Worm (Caenorhabditis elegans) whole organism, early embryonic: ENCODE measurements around the gene str-101.
"Not testable (repeated sequence)": the region's sequence is repeated elsewhere in the genome, so short reads cannot be mapped to it uniquely, and the experiment has no call there.

ENCODE experiments used
- B0310.2 ChIP-seq: sonication (generic microtip); optimal IDR thresholded peaks from 2 replicates; lab custom pipeline; 2016; ENCODE audit warnings: mild to moderate bottlenecking, missing genetic modification characterization, missing compliant biosample characterization
- F13C5.2 ChIP-seq: sonication (generic microtip); optimal IDR thresholded peaks from 2 replicates; lab custom pipeline; 2017; ENCODE audit warnings: mild to moderate bottlenecking, missing genetic modification characterization, inconsistent platforms, missing compliant biosample characterization
- aly-1 ChIP-seq: sonication (generic microtip); optimal IDR thresholded peaks from 2 replicates; lab custom pipeline; 2016; ENCODE audit warnings: missing genetic modification characterization, missing compliant biosample characterization
- ama-1 ChIP-seq: fragments of 150-350 bp; optimal IDR thresholded peaks from 2 replicates; lab custom pipeline; 2014
- ceh-13 ChIP-seq: fragments of 200-800 bp; sonication (Bioruptor generic); optimal IDR thresholded peaks from 2 replicates; lab custom pipeline; 2018; ENCODE audit warnings: mild to moderate bottlenecking, missing genetic modification characterization, missing compliant biosample characterization
- ceh-36 ChIP-seq: sonication (generic microtip); optimal IDR thresholded peaks from 2 replicates; lab custom pipeline; 2016; ENCODE audit warnings: missing genetic modification characterization, inconsistent platforms, missing compliant biosample characterization
- ets-7 ChIP-seq: sonication (generic microtip); optimal IDR thresholded peaks from 2 replicates; lab custom pipeline; 2016; ENCODE audit warnings: missing genotype, missing genetic modification characterization, missing compliant biosample characterization
- flt-1 ChIP-seq: fragments of 200-800 bp; sonication (Bioruptor generic); IDR thresholded peaks from 2 replicates; pipeline ENCODE4 v1.3.6; 2022; ENCODE audit warnings: missing genetic modification characterization, missing compliant biosample characterization
- hmbx-1 ChIP-seq: sonication (generic microtip); optimal IDR thresholded peaks from 2 replicates; lab custom pipeline; 2016; ENCODE audit warnings: mild to moderate bottlenecking, missing genetic modification characterization, missing compliant biosample characterization
- hmg-4 ChIP-seq: fragments of 200-800 bp; sonication (Bioruptor generic); optimal IDR thresholded peaks from 2 replicates; lab custom pipeline; 2018; ENCODE audit warnings: mild to moderate bottlenecking, missing genetic modification characterization, missing compliant biosample characterization
- hnd-1 ChIP-seq: sonication (generic microtip); optimal IDR thresholded peaks from 2 replicates; lab custom pipeline; 2016; ENCODE audit warnings: missing genetic modification characterization, missing compliant biosample characterization
- pes-1 ChIP-seq: fragments of 200-800 bp; sonication (Bioruptor generic); IDR thresholded peaks from 2 replicates; pipeline ENCODE4 v1.3.6; 2022; ENCODE audit warnings: missing genetic modification reagents, missing genetic modification characterization, missing compliant biosample characterization
- scrt-1 ChIP-seq: fragments of 200-800 bp; sonication (Bioruptor generic); IDR thresholded peaks from 2 replicates; pipeline ENCODE4 v1.3.6; 2022; ENCODE audit warnings: missing genetic modification characterization, missing compliant biosample characterization
- sea-1 ChIP-seq: fragments of 200-800 bp; sonication (Bioruptor generic); conservative IDR thresholded peaks from 2 replicates; pipeline ENCODE4 v1.3.6; 2022; ENCODE audit warnings: missing genetic modification characterization, missing compliant biosample characterization
- tbx-11 ChIP-seq: fragments of 200-800 bp; sonication (Bioruptor generic); IDR thresholded peaks from 2 replicates; pipeline ENCODE4 v1.3.6; 2022; ENCODE audit warnings: missing genetic modification characterization, missing compliant biosample characterization
- tbx-37 ChIP-seq: fragments of 200-800 bp; sonication (Bioruptor generic); conservative IDR thresholded peaks from 2 replicates; pipeline ENCODE4 v1.3.6; 2022; ENCODE audit warnings: missing genetic modification reagents, missing genetic modification characterization, missing compliant biosample characterization
- tra-4 ChIP-seq: sonication (generic microtip); optimal IDR thresholded peaks from 2 replicates; lab custom pipeline; 2017; ENCODE audit warnings: missing genetic modification characterization, missing compliant biosample characterization

Gene str-101

DNA sequence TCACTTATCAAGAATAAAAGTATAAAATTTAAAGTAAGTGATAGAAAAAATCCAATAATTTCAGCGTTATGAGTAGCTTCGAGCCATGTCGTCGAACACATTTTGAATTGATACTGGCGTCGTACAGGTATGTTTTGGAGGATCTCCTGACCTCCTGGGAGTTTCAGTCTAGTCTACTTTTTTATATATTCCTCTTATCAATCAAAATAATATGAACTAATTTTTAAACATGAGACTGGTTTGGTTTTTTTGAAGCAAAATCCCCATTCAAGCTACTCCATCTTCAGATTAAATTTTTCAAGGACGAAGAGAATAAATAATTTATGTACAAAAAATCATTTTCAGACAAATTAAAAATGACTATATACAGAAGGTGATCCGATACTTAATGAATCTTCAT is at the start of gene str-101:
TSS of gene str-101 (minus strand) at position 101 of the 400 bp plus-strand sequence.
- TF ChIP-seq scrt-1 (GFP tag; lab: Robert Waterston, UW) (no peak), ceh-13 (GFP tag; lab: Kevin White, UChicago) (no peak), ets-7 (no peak), ama-1 (lab: Kevin White, UChicago) (no peak), F13C5.2 (tag; lab: Kevin White, UChicago) (no peak), hnd-1 (tag; lab: Kevin White, UChicago) (no peak), tbx-37 (GFP tag; lab: Robert Waterston, UW) (no peak), sea-1 (GFP tag; lab: Robert Waterston, UW) (no peak), pes-1 (GFP tag; lab: Robert Waterston, UW) (no peak), aly-1 (tag; lab: Kevin White, UChicago) (no peak), hmg-4 (no peak), flt-1 (GFP tag; lab: Robert Waterston, UW) (no peak), tra-4 (tag; lab: Kevin White, UChicago) (no peak), ceh-36 (no peak), hmbx-1 (tag; lab: Kevin White, UChicago) (no peak), B0310.2 (tag; lab: Kevin White, UChicago) (no peak), tbx-11 (GFP tag; lab: Robert Waterston, UW) (no peak)

DNA sequence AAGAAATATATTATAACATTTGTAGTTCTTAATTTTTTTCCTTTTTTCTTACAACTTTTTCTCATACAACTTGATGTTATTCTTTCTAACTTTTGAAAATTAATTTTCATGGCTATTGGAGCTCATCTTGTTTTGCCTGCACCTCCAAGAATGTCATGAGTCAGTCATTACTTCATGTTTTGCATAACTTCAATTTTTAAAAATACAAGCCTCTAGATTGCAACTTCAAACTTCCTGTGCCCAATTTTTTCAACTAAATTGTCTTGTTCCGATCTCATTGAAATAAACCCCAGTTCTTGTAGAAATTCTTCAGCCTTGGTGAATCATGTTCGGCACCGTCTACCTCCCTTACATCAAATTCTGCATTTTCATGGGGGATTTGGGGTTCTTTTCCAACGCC is 46.7 kb upstream of the str-101 start, which contains the start of gene str-9:
TSS of gene str-9 (plus strand) at position 301 of the 400 bp plus-strand sequence.
- TF ChIP-seq tra-4 (tag; lab: Kevin White, UChicago) (no peak), ceh-13 (GFP tag; lab: Kevin White, UChicago) (no peak), hnd-1 (tag; lab: Kevin White, UChicago) (no peak), ama-1 (lab: Kevin White, UChicago) (no peak), B0310.2 (tag; lab: Kevin White, UChicago) (no peak), scrt-1 (GFP tag; lab: Robert Waterston, UW) (no peak), sea-1 (GFP tag; lab: Robert Waterston, UW) (no peak), hmbx-1 (tag; lab: Kevin White, UChicago) (no peak), tbx-37 (GFP tag; lab: Robert Waterston, UW) (no peak), pes-1 (GFP tag; lab: Robert Waterston, UW) (no peak), hmg-4 (no peak), F13C5.2 (tag; lab: Kevin White, UChicago) (no peak), tbx-11 (GFP tag; lab: Robert Waterston, UW) (no peak)

DNA sequence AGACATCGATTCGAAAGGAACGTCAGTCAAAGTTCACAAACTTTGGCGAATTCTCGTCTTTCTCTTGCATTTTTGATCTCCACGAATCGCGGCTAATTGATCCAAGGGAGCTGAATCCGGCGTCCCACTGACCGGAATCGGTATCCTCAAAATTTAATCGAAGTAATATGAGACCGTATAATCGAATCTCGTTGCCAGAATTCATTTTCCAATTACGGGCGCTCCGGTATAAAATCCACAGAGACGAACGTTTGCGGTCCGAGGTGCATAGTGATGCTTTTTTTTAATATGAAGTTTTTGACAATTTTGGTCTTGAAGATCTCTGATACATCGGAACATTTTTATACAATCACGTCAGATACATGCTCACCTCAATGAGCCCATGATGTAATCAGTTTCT is 45.8 kb upstream of the str-101 start:
- TF ChIP-seq hnd-1 (tag; lab: Kevin White, UChicago) (no peak), flt-1 (GFP tag; lab: Robert Waterston, UW) (no peak), aly-1 (tag; lab: Kevin White, UChicago) (no peak), B0310.2 (tag; lab: Kevin White, UChicago) (no peak), hmg-4 (no peak), tbx-11 (GFP tag; lab: Robert Waterston, UW) (no peak), sea-1 (GFP tag; lab: Robert Waterston, UW) (no peak), ceh-36 (no peak), F13C5.2 (tag; lab: Kevin White, UChicago) (no peak), pes-1 (GFP tag; lab: Robert Waterston, UW) (no peak), ceh-13 (GFP tag; lab: Kevin White, UChicago) (no peak), tbx-37 (GFP tag; lab: Robert Waterston, UW) (no peak), hmbx-1 (tag; lab: Kevin White, UChicago) (no peak)

DNA sequence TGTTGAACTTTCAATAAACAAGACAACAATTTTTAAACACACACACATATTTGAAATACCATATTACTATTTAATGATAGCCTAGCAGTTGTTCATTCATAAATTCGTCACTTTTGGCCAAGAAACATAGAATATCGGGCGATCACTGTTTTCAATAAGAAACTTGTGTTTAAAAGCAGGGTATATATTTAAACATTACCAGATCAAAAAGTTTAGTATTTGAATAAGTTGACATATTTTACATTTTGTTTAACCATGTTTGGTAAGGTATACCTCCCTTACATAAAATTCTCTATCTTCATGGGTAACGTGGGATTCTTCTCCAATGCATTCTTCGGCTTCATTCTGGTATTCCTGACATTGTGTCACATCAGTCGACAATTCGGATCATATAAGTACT is 42.9 kb upstream of the str-101 start, which contains the start of gene str-8:
TSS of gene str-8 (plus strand) at position 301 of the 400 bp plus-strand sequence.
- not testable (repeated sequence) for TF ChIP-seq scrt-1 (GFP tag; lab: Robert Waterston, UW); ceh-13 (GFP tag; lab: Kevin White, UChicago); aly-1 (tag; lab: Kevin White, UChicago)

DNA sequence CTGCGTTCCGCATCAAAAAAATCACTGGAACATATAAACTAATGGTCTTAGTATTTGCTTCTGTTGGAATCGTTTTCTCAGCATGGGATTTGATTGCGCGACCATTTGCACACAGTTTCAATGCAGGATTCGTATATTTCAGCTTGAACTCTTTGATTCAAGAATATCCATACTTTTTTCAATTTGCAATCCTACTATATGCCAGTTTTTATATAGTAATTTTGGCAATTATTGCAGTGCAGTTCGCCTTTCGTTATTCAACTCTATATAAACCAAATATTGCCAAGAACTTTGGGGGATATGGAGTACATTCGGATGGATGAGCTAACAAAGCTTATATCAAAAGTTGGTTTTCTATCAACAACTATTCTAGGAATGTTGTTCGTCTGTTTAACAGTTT is 41.1 kb upstream of the str-101 start, which contains the start of gene str-5:
TSS of gene str-5 (plus strand) at position 301 of the 400 bp plus-strand sequence.
- not testable (repeated sequence) for TF ChIP-seq pes-1 (GFP tag; lab: Robert Waterston, UW); F13C5.2 (tag; lab: Kevin White, UChicago); scrt-1 (GFP tag; lab: Robert Waterston, UW)

DNA sequence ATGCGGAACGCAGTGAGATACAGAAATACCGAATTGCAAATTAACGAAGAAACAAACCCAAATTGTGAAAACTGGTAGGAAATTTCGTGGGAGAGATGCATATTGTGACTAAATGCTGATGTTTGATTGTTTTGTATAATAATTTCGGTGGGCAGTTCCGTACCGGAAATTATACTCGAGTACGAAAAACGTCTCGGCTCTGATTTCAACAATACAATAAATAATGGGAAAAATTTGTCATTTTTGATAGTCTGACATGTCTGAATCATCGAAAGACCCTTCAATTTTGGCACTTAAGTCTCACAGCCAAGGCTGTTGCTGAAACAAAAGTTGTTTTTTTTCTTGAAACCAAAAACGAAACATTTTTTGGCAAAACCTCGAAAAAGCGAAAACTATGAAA is 40.3 kb upstream of the str-101 start, which contains the start of gene str-43:
TSS of gene str-43 (minus strand) at position 101 of the 400 bp plus-strand sequence.
- TF ChIP-seq hmbx-1 (tag; lab: Kevin White, UChicago) (no peak), hnd-1 (tag; lab: Kevin White, UChicago) (no peak), tra-4 (tag; lab: Kevin White, UChicago) (no peak), scrt-1 (GFP tag; lab: Robert Waterston, UW) (no peak), B0310.2 (tag; lab: Kevin White, UChicago) (no peak), ets-7 (no peak)

DNA sequence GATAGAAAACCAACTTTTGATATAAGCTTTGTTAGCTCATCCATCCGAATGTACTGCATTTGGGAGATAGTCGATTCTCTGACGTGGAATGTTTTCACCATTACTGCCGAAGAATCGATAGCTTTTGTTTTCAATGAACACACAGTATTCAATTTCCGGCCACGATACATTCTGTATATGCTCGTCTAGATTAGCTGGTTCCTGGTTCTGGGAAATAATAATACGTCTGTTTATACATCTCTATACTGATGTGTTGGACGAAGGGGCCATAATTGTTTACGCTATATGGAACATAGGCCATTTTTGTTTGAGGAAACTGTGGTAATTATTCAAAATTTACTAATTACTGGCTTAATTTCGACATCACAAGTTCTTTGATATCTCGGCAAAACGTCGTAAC is 38.3 kb upstream of the str-101 start, which contains the start of gene str-6:
TSS of gene str-6 (minus strand) at position 101 of the 400 bp plus-strand sequence.
- TF ChIP-seq B0310.2 (tag; lab: Kevin White, UChicago) (no peak), ets-7 (no peak), flt-1 (GFP tag; lab: Robert Waterston, UW) (no peak), tra-4 (tag; lab: Kevin White, UChicago) (no peak), pes-1 (GFP tag; lab: Robert Waterston, UW) (no peak), hmg-4 (no peak), sea-1 (GFP tag; lab: Robert Waterston, UW) (no peak), tbx-11 (GFP tag; lab: Robert Waterston, UW) (no peak), ceh-13 (GFP tag; lab: Kevin White, UChicago) (no peak), hnd-1 (tag; lab: Kevin White, UChicago) (no peak), aly-1 (tag; lab: Kevin White, UChicago) (no peak)
